Fruit fly (Drosophila melanogaster) whole organism: ENCODE results near the gene CG11262.

ENCODE experiments used
- EcR ChIP-seq, 2 experiments: fragments of >200 bp; optimal IDR thresholded peaks; 2 replicates each; lab custom pipeline; 2017; ENCODE audit warnings: missing biosample characterization in 2 of 2, missing genetic modification characterization in 2 of 2, missing genetic modification reagents in 2 of 2
- pan ChIP-seq: fragments of >200 bp; optimal IDR thresholded peaks from 2 replicates; lab custom pipeline; 2017
- psq ChIP-seq: fragments of >200 bp; optimal IDR thresholded peaks from 2 replicates; lab custom pipeline; 2017

dm6 chr3L:12972259-12972658 is 22.7 kb upstream of the CG11262 start, which contains the start of the genes CG10748 and CG10749:
- TF ChIP-seq EcR (GFP tag; optimal IDR thresholded peaks at IDR 0.05; lab: Kevin White, UChicago) = no peak
- TF ChIP-seq pan (lab: Kevin White, UChicago) = no peak
- no peak for TF ChIP-seq psq
